Worm (Caenorhabditis elegans) whole organism, L2 larva: ENCODE measurements around the gene cutl-2.

Source experiments
- blmp-1 ChIP-seq: sonication (generic microtip); optimal IDR thresholded peaks from 2 replicates; lab custom pipeline; 2017; ENCODE audit warnings: missing genetic modification characterization, mild to moderate bottlenecking, missing compliant biosample characterization, antibody characterized with exemption, moderate library complexity; ENCODE audit not compliant: insufficient read depth
- elt-3 ChIP-seq: sonication (generic microtip); optimal IDR thresholded peaks from 2 replicates; lab custom pipeline; 2017; ENCODE audit warnings: missing biosample characterization, missing genetic modification characterization
- snpc-4 ChIP-seq: fragments of 150-350 bp; optimal IDR thresholded peaks from 2 replicates; lab custom pipeline; 2014; ENCODE audit warnings: missing biosample characterization, missing genetic modification characterization

- no peak for TF ChIP-seq elt-3 (tag; lab: Kevin White, UChicago)
- TF ChIP-seq snpc-4 (tag; lab: Kevin White, UChicago) = no peak
- no peak for TF ChIP-seq blmp-1 (tag; lab: Kevin White, UChicago)
These were observed 16.1 kb upstream of the cutl-2 start for ce11 chrII:9740552-9740951.
